Fruit fly (Drosophila melanogaster): Measurements from ENCODE around the gene mRpS21.

mRpS21 gene

dm6 chr3R:13381744-13382435 is at the start of gene mRpS21, which contains the start of gene Droj2:
Gene mRpS21, minus strand, starts transcription at chr3R:13381809.
Gene Droj2, plus strand, starts transcription at chr3R:13382106.
- TF ChIP-seq h (optimal IDR thresholded peaks at IDR 0.05) (no peak), Myc (optimal IDR thresholded peaks at IDR 0.05) (no peak), insv (optimal IDR thresholded peaks at IDR 0.05) (no peak), Sin3A (optimal IDR thresholded peaks at IDR 0.05) (no peak), psq (optimal IDR thresholded peaks at IDR 0.05) (no peak), ttk (optimal IDR thresholded peaks at IDR 0.05) (no peak)

- TF ChIP-seq Sin3A (optimal IDR thresholded peaks at IDR 0.05) (no peak), Myc (optimal IDR thresholded peaks at IDR 0.05) (no peak), insv (optimal IDR thresholded peaks at IDR 0.05) (no peak)
Measured at dm6 chr3R:13428341-13429040, 46.9 kb upstream of the mRpS21 start.

dm6 chr3R:13425470-13426033 is 43.9 kb upstream of the mRpS21 start, which contains the start of gene Act87E:
Gene Act87E, plus strand, starts transcription at chr3R:13425983.
- TF ChIP-seq h (optimal IDR thresholded peaks at IDR 0.05) (no peak), ttk (optimal IDR thresholded peaks at IDR 0.05) (no peak), insv (optimal IDR thresholded peaks at IDR 0.05) (no peak), Sin3A (optimal IDR thresholded peaks at IDR 0.05) (no peak), Myc (optimal IDR thresholded peaks at IDR 0.05) (no peak), psq (optimal IDR thresholded peaks at IDR 0.05) (no peak)

- TF ChIP-seq ttk (optimal IDR thresholded peaks at IDR 0.05): no peak
- no peak for TF ChIP-seq insv (optimal IDR thresholded peaks at IDR 0.05)
- TF ChIP-seq h (optimal IDR thresholded peaks at IDR 0.05): no peak
- no peak for TF ChIP-seq Sin3A (optimal IDR thresholded peaks at IDR 0.05)
- no peak for TF ChIP-seq Myc (optimal IDR thresholded peaks at IDR 0.05)
- no peak for TF ChIP-seq psq (optimal IDR thresholded peaks at IDR 0.05)
Measured at dm6 chr3R:13422178-13422577, 40.6 kb upstream of the mRpS21 start.

dm6 chr3R:13419979-13420378 is 38.4 kb upstream of the mRpS21 start, which contains the start of gene Ir87a:
Gene Ir87a, plus strand, starts transcription at chr3R:13420279.
- no peak for TF ChIP-seq psq (optimal IDR thresholded peaks at IDR 0.05)
- no peak for TF ChIP-seq Myc (optimal IDR thresholded peaks at IDR 0.05)
- TF ChIP-seq h (optimal IDR thresholded peaks at IDR 0.05): no peak
- no peak for TF ChIP-seq Sin3A (optimal IDR thresholded peaks at IDR 0.05)
- TF ChIP-seq ttk (optimal IDR thresholded peaks at IDR 0.05): no peak
- TF ChIP-seq insv (optimal IDR thresholded peaks at IDR 0.05): no peak

- TF ChIP-seq Sin3A (optimal IDR thresholded peaks at IDR 0.05): no peak
- no peak for TF ChIP-seq psq (optimal IDR thresholded peaks at IDR 0.05)
- no peak for TF ChIP-seq ttk (optimal IDR thresholded peaks at IDR 0.05)
- TF ChIP-seq h (optimal IDR thresholded peaks at IDR 0.05): no peak
- TF ChIP-seq Myc (optimal IDR thresholded peaks at IDR 0.05): no peak
- no peak for TF ChIP-seq insv (optimal IDR thresholded peaks at IDR 0.05)
Measured at dm6 chr3R:13417067-13417595, 35.5 kb upstream of the mRpS21 start.

dm6 chr3R:13415186-13415585 is 33.6 kb upstream of the mRpS21 start, which contains the start of gene yellow-e:
Gene yellow-e, minus strand, starts transcription at chr3R:13415286.
- TF ChIP-seq Myc (optimal IDR thresholded peaks at IDR 0.05) (no peak), h (optimal IDR thresholded peaks at IDR 0.05) (no peak), ttk (optimal IDR thresholded peaks at IDR 0.05) (no peak), Sin3A (optimal IDR thresholded peaks at IDR 0.05) (no peak), psq (optimal IDR thresholded peaks at IDR 0.05) (no peak), insv (optimal IDR thresholded peaks at IDR 0.05) (no peak)

dm6 chr3R:13412704-13413103 is 31.1 kb upstream of the mRpS21 start:
- TF ChIP-seq Myc (optimal IDR thresholded peaks at IDR 0.05) (no peak), psq (optimal IDR thresholded peaks at IDR 0.05) (no peak), Sin3A (optimal IDR thresholded peaks at IDR 0.05) (no peak), h (optimal IDR thresholded peaks at IDR 0.05) (no peak), ttk (optimal IDR thresholded peaks at IDR 0.05) (no peak), insv (optimal IDR thresholded peaks at IDR 0.05) (no peak)

- TF ChIP-seq Sin3A (optimal IDR thresholded peaks at IDR 0.05) (no peak), Myc (optimal IDR thresholded peaks at IDR 0.05) (no peak), insv (optimal IDR thresholded peaks at IDR 0.05) (no peak), psq (optimal IDR thresholded peaks at IDR 0.05) (no peak), ttk (optimal IDR thresholded peaks at IDR 0.05) (no peak), h (optimal IDR thresholded peaks at IDR 0.05) (no peak)
Measured at dm6 chr3R:13406898-13407297, 25.3 kb upstream of the mRpS21 start, which contains the start of gene yellow-e2. Gene yellow-e2, minus strand, starts transcription at chr3R:13406998.

dm6 chr3R:13404841-13405441 is 23.3 kb upstream of the mRpS21 start, which contains the start of gene yellow-e3:
Gene yellow-e3, minus strand, starts transcription at chr3R:13404870.
- TF ChIP-seq h (optimal IDR thresholded peaks at IDR 0.05): no peak
- TF ChIP-seq ttk (optimal IDR thresholded peaks at IDR 0.05): no peak
- no peak for TF ChIP-seq insv (optimal IDR thresholded peaks at IDR 0.05)
- no peak for TF ChIP-seq Sin3A (optimal IDR thresholded peaks at IDR 0.05)
- TF ChIP-seq psq (optimal IDR thresholded peaks at IDR 0.05): no peak
- no peak for TF ChIP-seq Myc (optimal IDR thresholded peaks at IDR 0.05)

dm6 chr3R:13403032-13403459 is 21.4 kb upstream of the mRpS21 start, which contains the start of gene Dpm3:
Gene Dpm3, minus strand, starts transcription at chr3R:13403051.
- TF ChIP-seq insv (optimal IDR thresholded peaks at IDR 0.05): no peak
- TF ChIP-seq Myc (optimal IDR thresholded peaks at IDR 0.05): no peak
- TF ChIP-seq psq (optimal IDR thresholded peaks at IDR 0.05): no peak
- no peak for TF ChIP-seq Sin3A (optimal IDR thresholded peaks at IDR 0.05)
- no peak for TF ChIP-seq ttk (optimal IDR thresholded peaks at IDR 0.05)
- TF ChIP-seq h (optimal IDR thresholded peaks at IDR 0.05): no peak
